Worm (Caenorhabditis elegans) whole organism, young adult: ENCODE measurements around the gene fbxb-7.

Experiments used
- B0035.1 ChIP-seq: sonication (generic microtip); optimal IDR thresholded peaks from 2 replicates; lab custom pipeline; 2016; ENCODE audit warnings: missing genetic modification characterization, mild to moderate bottlenecking, missing compliant biosample characterization, missing genotype, missing genetic modification reagents
- F57C9.4 ChIP-seq: sonication (generic microtip); optimal IDR thresholded peaks from 2 replicates; lab custom pipeline; 2017; ENCODE audit warnings: mild to moderate bottlenecking, missing genetic modification characterization, missing compliant biosample characterization
- Y95B8A.8 ChIP-seq: fragments of 200-800 bp; sonication (Bioruptor generic); IDR thresholded peaks from 2 replicates; pipeline ENCODE4 v1.3.6; 2022; ENCODE audit warnings: missing genetic modification reagents, missing genetic modification characterization, missing compliant biosample characterization
- aptf-2 ChIP-seq: fragments of 200-800 bp; sonication (Bioruptor generic); conservative IDR thresholded peaks from 2 replicates; pipeline ENCODE4 v1.3.6; 2022; ENCODE audit warnings: missing genetic modification reagents, missing genetic modification characterization, missing compliant biosample characterization
- efl-1 ChIP-seq: fragments of 150-350 bp; optimal IDR thresholded peaks from 2 replicates; lab custom pipeline; 2014; ENCODE audit warnings: missing biosample characterization, missing genetic modification reagents, missing genetic modification characterization
- hmg-20 ChIP-seq: fragments of 200-800 bp; sonication (Bioruptor generic); IDR thresholded peaks from 2 replicates; pipeline ENCODE4 v1.3.6; 2022; ENCODE audit warnings: missing genetic modification reagents, missing genetic modification characterization, missing compliant biosample characterization
- madf-10 ChIP-seq: sonication (generic microtip); optimal IDR thresholded peaks from 2 replicates; lab custom pipeline; 2016; ENCODE audit warnings: mild to moderate bottlenecking, missing genetic modification characterization, missing compliant biosample characterization
- pha-4 ChIP-seq: fragments of 150-350 bp; sonication (generic microtip); optimal IDR thresholded peaks from 2 replicates; lab custom pipeline; 2014; ENCODE audit warnings: missing biosample characterization, missing genetic modification reagents, missing genetic modification characterization
- snpc-4 ChIP-seq, 5 experiments: fragments of 150-350 bp in 1 of 5; sonication (generic microtip) in 4 of 5; optimal IDR thresholded peaks; 2 replicates each; lab custom pipeline; 2014 to 2018; ENCODE audit warnings: missing genetic modification characterization in 5 of 5, missing biosample characterization in 3 of 5, antibody characterized with exemption in 2 of 5, mild to moderate bottlenecking in 2 of 5, missing compliant biosample characterization in 2 of 5, missing genotype in 2 of 5, moderate library complexity in 2 of 5, missing genetic modification reagents in 1 of 5
- tlf-1 ChIP-seq: fragments of 200-800 bp; sonication (Bioruptor generic); optimal IDR thresholded peaks from 2 replicates; lab custom pipeline; 2018; ENCODE audit warnings: mild to moderate bottlenecking, missing genetic modification characterization, missing compliant biosample characterization

- TF ChIP-seq Y95B8A.8 (GFP tag; lab: Robert Waterston, UW) (no peak), efl-1 (GFP tag; lab: Kevin White, UChicago) (no peak), F57C9.4 (tag; lab: Kevin White, UChicago) (no peak), madf-10 (tag; lab: Kevin White, UChicago) (no peak), B0035.1 (no peak), hmg-20 (GFP tag; lab: Robert Waterston, UW) (no peak), aptf-2 (GFP tag; lab: Robert Waterston, UW) (no peak), pha-4 (tag; lab: Kevin White, UChicago) (no peak), snpc-4 (GFP tag; optimal IDR thresholded peaks at IDR 0.05; lab: Kevin White, UChicago) (no peak), snpc-4 (tag; optimal IDR thresholded peaks at IDR 0.05; lab: Kevin White, UChicago) (no peak), tlf-1 (GFP tag; lab: Kevin White, UChicago) (no peak)
These were observed 45.9 kb upstream of the fbxb-7 start, which contains the start of gene fbxa-185 for ce11 chrV:17331340-17331739.
